Worm (Caenorhabditis elegans): ENCODE measurements around the gene enu-3.2.
"Not testable (repeated sequence)": the region's sequence is repeated elsewhere in the genome, so short reads cannot be mapped to it uniquely, and the experiment has no call there.

ce11 chrIII:4742620-4743019, 42.4 kb downstream of the enu-3.2 start, which contains the start of gene twk-6:
- not testable (repeated sequence) for TF ChIP-seq egl-27 (tag; optimal IDR thresholded peaks at IDR 0.05); ztf-11 (tag; optimal IDR thresholded peaks at IDR 0.05); ama-1 (optimal IDR thresholded peaks at IDR 0.05); nhr-12 (tag; optimal IDR thresholded peaks at IDR 0.05); fkh-10 (GFP tag; optimal IDR thresholded peaks at IDR 0.05); snpc-4 (tag; optimal IDR thresholded peaks at IDR 0.05); zag-1 (tag; optimal IDR thresholded peaks at IDR 0.05); nhr-23 (tag; optimal IDR thresholded peaks at IDR 0.05); unc-62 (GFP tag; optimal IDR thresholded peaks at IDR 0.05); fos-1 (tag; optimal IDR thresholded peaks at IDR 0.05); skn-1 (tag; optimal IDR thresholded peaks at IDR 0.05); unc-39 (tag; optimal IDR thresholded peaks at IDR 0.05)

Data from whole organism, L3 larva.